Worm (Caenorhabditis elegans) whole organism, L3 larva: ENCODE results near the gene M02B1.3.

Experiments
- R02D3.7 ChIP-seq: fragments of 150-350 bp; optimal IDR thresholded peaks from 2 replicates; lab custom pipeline; 2014; ENCODE audit warnings: missing biosample characterization, missing genetic modification characterization
- ZK546.5 ChIP-seq: sonication (generic microtip); optimal IDR thresholded peaks from 2 replicates; lab custom pipeline; 2017; ENCODE audit warnings: missing biosample characterization, missing genetic modification characterization
- aly-2 ChIP-seq: fragments of 150-350 bp; optimal IDR thresholded peaks from 2 replicates; lab custom pipeline; 2014; ENCODE audit warnings: missing biosample characterization, missing genetic modification characterization
- ama-1 ChIP-seq: fragments of 150-350 bp; optimal IDR thresholded peaks from 2 replicates; lab custom pipeline; 2018
- ceh-16 ChIP-seq: sonication (generic microtip); optimal IDR thresholded peaks from 2 replicates; lab custom pipeline; 2017; ENCODE audit warnings: missing biosample characterization, missing genetic modification characterization
- ceh-28 ChIP-seq: fragments of 150-350 bp; optimal IDR thresholded peaks from 2 replicates; lab custom pipeline; 2014; ENCODE audit warnings: missing biosample characterization, missing genetic modification reagents, missing genetic modification characterization
- ceh-82 ChIP-seq: fragments of 150-350 bp; optimal IDR thresholded peaks from 2 replicates; lab custom pipeline; 2014; ENCODE audit warnings: missing biosample characterization, missing genetic modification characterization
- ceh-9 ChIP-seq: sonication (generic microtip); optimal IDR thresholded peaks from 2 replicates; lab custom pipeline; 2018; ENCODE audit warnings: missing biosample characterization, missing genetic modification characterization
- egl-5 ChIP-seq: fragments of 150-350 bp; optimal IDR thresholded peaks from 2 replicates; lab custom pipeline; 2017; ENCODE audit warnings: missing biosample characterization, missing genetic modification reagents, missing genetic modification characterization, inconsistent platforms
- elt-2 ChIP-seq: sonication (generic microtip); optimal IDR thresholded peaks from 2 replicates; lab custom pipeline; 2016; ENCODE audit warnings: missing genetic modification reagents, mild to moderate bottlenecking, missing genetic modification characterization, missing compliant biosample characterization
- elt-3 ChIP-seq, 3 experiments: fragments of 150-350 bp in 1 of 3; sonication (generic microtip) in 2 of 3; optimal IDR thresholded peaks; 2 replicates in 2 of 3; 4 replicates in 1 of 3; lab custom pipeline; 2014 to 2017; ENCODE audit warnings: missing biosample characterization in 3 of 3, missing genetic modification characterization in 3 of 3
- eor-1 ChIP-seq, 2 experiments: fragments of 150-350 bp; optimal IDR thresholded peaks; 2 replicates each; lab custom pipeline; 2014 to 2018; ENCODE audit warnings: missing biosample characterization in 2 of 2, missing genetic modification characterization in 2 of 2
- fkh-2 ChIP-seq: fragments of 150-350 bp; optimal IDR thresholded peaks from 2 replicates; lab custom pipeline; 2014; ENCODE audit warnings: missing biosample characterization, missing genetic modification reagents, missing genetic modification characterization
- fos-1 ChIP-seq: fragments of 150-350 bp; optimal IDR thresholded peaks from 2 replicates; lab custom pipeline; 2014; ENCODE audit warnings: missing biosample characterization, missing genetic modification characterization
- hmg-11 ChIP-seq: sonication (generic microtip); optimal IDR thresholded peaks from 2 replicates; lab custom pipeline; 2016; ENCODE audit warnings: missing genetic modification characterization, missing compliant biosample characterization
- lin-39 ChIP-seq: fragments of 150-350 bp; optimal IDR thresholded peaks from 2 replicates; lab custom pipeline; 2018; ENCODE audit warnings: missing biosample characterization, missing genetic modification reagents, missing genetic modification characterization
- lsy-12 ChIP-seq: sonication (generic microtip); optimal IDR thresholded peaks from 2 replicates; lab custom pipeline; 2016; ENCODE audit warnings: mild to moderate bottlenecking, missing genetic modification characterization, missing compliant biosample characterization
- mdl-1 ChIP-seq: fragments of 150-350 bp; optimal IDR thresholded peaks from 2 replicates; lab custom pipeline; 2014; ENCODE audit warnings: missing biosample characterization, missing genetic modification characterization
- mml-1 ChIP-seq: fragments of 150-350 bp; sonication (generic microtip); optimal IDR thresholded peaks from 3 replicates; lab custom pipeline; 2014; ENCODE audit warnings: missing biosample characterization, missing genetic modification characterization
- nfya-1 ChIP-seq: sonication (generic microtip); optimal IDR thresholded peaks from 2 replicates; lab custom pipeline; 2017; ENCODE audit warnings: missing genetic modification characterization, mild to moderate bottlenecking, missing compliant biosample characterization, antibody characterized with exemption, moderate library complexity; ENCODE audit not compliant: insufficient read depth
- nhr-11 ChIP-seq: fragments of 150-350 bp; optimal IDR thresholded peaks from 2 replicates; lab custom pipeline; 2014; ENCODE audit warnings: missing biosample characterization, missing genetic modification characterization
- nhr-12 ChIP-seq: fragments of 150-350 bp; optimal IDR thresholded peaks from 2 replicates; lab custom pipeline; 2014; ENCODE audit warnings: missing biosample characterization, missing genetic modification characterization
- nhr-23 ChIP-seq: fragments of 150-350 bp; optimal IDR thresholded peaks from 2 replicates; lab custom pipeline; 2014; ENCODE audit warnings: missing biosample characterization, missing genetic modification reagents, missing genetic modification characterization
- nhr-25 ChIP-seq: sonication (generic microtip); optimal IDR thresholded peaks from 2 replicates; lab custom pipeline; 2017; ENCODE audit warnings: missing biosample characterization, missing genetic modification characterization
- nhr-28 ChIP-seq: fragments of 150-350 bp; optimal IDR thresholded peaks from 2 replicates; lab custom pipeline; 2014; ENCODE audit warnings: missing biosample characterization, missing genetic modification characterization
- nhr-43 ChIP-seq: sonication (generic microtip); optimal IDR thresholded peaks from 2 replicates; lab custom pipeline; 2016; ENCODE audit warnings: mild to moderate bottlenecking, missing genetic modification characterization, missing compliant biosample characterization; ENCODE audit not compliant: poor library complexity, severe bottlenecking
- nhr-67 ChIP-seq: fragments of 150-350 bp; optimal IDR thresholded peaks from 2 replicates; lab custom pipeline; 2014; ENCODE audit warnings: missing biosample characterization, missing genetic modification characterization
- nhr-76 ChIP-seq: fragments of 150-350 bp; sonication (generic microtip); optimal IDR thresholded peaks from 5 replicates; lab custom pipeline; 2014; ENCODE audit warnings: missing biosample characterization, missing genetic modification characterization
- pha-4 ChIP-seq: fragments of 150-350 bp; optimal IDR thresholded peaks from 2 replicates; lab custom pipeline; 2014; ENCODE audit warnings: missing biosample characterization, missing genetic modification reagents, missing genetic modification characterization
- pqm-1 ChIP-seq: fragments of 150-350 bp; optimal IDR thresholded peaks from 2 replicates; lab custom pipeline; 2017; ENCODE audit warnings: missing biosample characterization, missing genetic modification characterization, inconsistent platforms
- sea-2 ChIP-seq: fragments of 150-350 bp; sonication (generic microtip); optimal IDR thresholded peaks from 4 replicates; lab custom pipeline; 2014; ENCODE audit warnings: missing biosample characterization, missing genetic modification reagents, missing genetic modification characterization
- skn-1 ChIP-seq: fragments of 150-350 bp; optimal IDR thresholded peaks from 2 replicates; lab custom pipeline; 2014; ENCODE audit warnings: missing biosample characterization, missing genetic modification characterization
- snpc-4 ChIP-seq: fragments of 150-350 bp; optimal IDR thresholded peaks from 2 replicates; lab custom pipeline; 2014; ENCODE audit warnings: missing biosample characterization, missing genetic modification characterization
- ztf-11 ChIP-seq: fragments of 150-350 bp; optimal IDR thresholded peaks from 2 replicates; lab custom pipeline; 2014; ENCODE audit warnings: missing biosample characterization, missing genetic modification characterization
- ztf-4 ChIP-seq: fragments of 150-350 bp; optimal IDR thresholded peaks from 2 replicates; lab custom pipeline; 2014; ENCODE audit warnings: missing biosample characterization, missing genetic modification characterization

The M02B1.3 gene

ce11 chrIV:12836208-12836607, at the start of gene M02B1.3:
Gene M02B1.3, plus strand, starts transcription at chrIV:12836508.
- peak; percentile 31 for TF ChIP-seq nfya-1 (tag; lab: Kevin White, UChicago)
- TF ChIP-seq ceh-82 (tag; lab: Kevin White, UChicago): no peak
- peak; percentile 7 for TF ChIP-seq lin-39 (tag; lab: Kevin White, UChicago)

- TF ChIP-seq elt-2 (tag; lab: Kevin White, UChicago): peak; percentile 10
These were observed 49.3 kb upstream of the M02B1.3 start for ce11 chrIV:12786996-12787395.

- no peak for TF ChIP-seq R02D3.7 (tag; lab: Kevin White, UChicago)
- TF ChIP-seq nhr-11 (tag; lab: Kevin White, UChicago): no peak
- no peak for TF ChIP-seq ama-1
- TF ChIP-seq fkh-2 (tag; lab: Kevin White, UChicago): no peak
- TF ChIP-seq, all 47 proteins: peak for 0
These were observed 47.2 kb upstream of the M02B1.3 start, which contains the start of gene F07C6.3 for ce11 chrIV:12789088-12789487. Gene F07C6.3, plus strand, starts transcription at chrIV:12789235.

- no peak for TF ChIP-seq ceh-16 (tag; lab: Kevin White, UChicago)
- no peak for TF ChIP-seq elt-3 (tag; optimal IDR thresholded peaks at IDR 0.05; lab: Kevin White, UChicago)
- TF ChIP-seq nhr-23 (tag; lab: Kevin White, UChicago): no peak
- no peak for TF ChIP-seq ceh-28 (tag; lab: Kevin White, UChicago)
- TF ChIP-seq ama-1: no peak
- no peak for TF ChIP-seq snpc-4 (tag; lab: Kevin White, UChicago)
- TF ChIP-seq nhr-25 (tag; lab: Kevin White, UChicago): no peak
- TF ChIP-seq nhr-12 (tag; lab: Kevin White, UChicago): no peak
- TF ChIP-seq, all 47 proteins: peak for 0
These were observed 45.4 kb upstream of the M02B1.3 start, which contains the start of gene F07C6.2 for ce11 chrIV:12790871-12791270. Gene F07C6.2, plus strand, starts transcription at chrIV:12791171.

ce11 chrIV:12792494-12792893, 43.8 kb upstream of the M02B1.3 start, which contains the start of gene F07C6.6:
Gene F07C6.6, plus strand, starts transcription at chrIV:12792794.
- TF ChIP-seq aly-2 (tag; lab: Kevin White, UChicago): no peak
- no peak for TF ChIP-seq ztf-11 (tag; lab: Kevin White, UChicago)
- no peak for TF ChIP-seq ceh-16 (tag; lab: Kevin White, UChicago)
- no peak for TF ChIP-seq snpc-4 (tag; lab: Kevin White, UChicago)
- no peak for TF ChIP-seq ceh-28 (tag; lab: Kevin White, UChicago)
- no peak for TF ChIP-seq lsy-12 (tag; lab: Kevin White, UChicago)
- TF ChIP-seq egl-5 (tag; lab: Kevin White, UChicago): no peak
- no peak for TF ChIP-seq pha-4 (tag; lab: Kevin White, UChicago)
- TF ChIP-seq ZK546.5 (tag; lab: Kevin White, UChicago): no peak
- no peak for TF ChIP-seq eor-1 (tag; optimal IDR thresholded peaks at IDR 0.05; lab: Kevin White, UChicago)
- TF ChIP-seq skn-1 (tag; lab: Kevin White, UChicago): no peak
- no peak for TF ChIP-seq nhr-76 (tag; lab: Kevin White, UChicago)
- no peak for TF ChIP-seq mml-1 (tag; lab: Kevin White, UChicago)
- no peak for TF ChIP-seq nhr-28 (tag; lab: Kevin White, UChicago)
- no peak for TF ChIP-seq sea-2 (GFP tag; lab: Kevin White, UChicago)
- no peak for TF ChIP-seq hmg-11 (tag; lab: Kevin White, UChicago)
- TF ChIP-seq fos-1 (tag; lab: Kevin White, UChicago): no peak
- no peak for TF ChIP-seq ceh-9 (tag; lab: Kevin White, UChicago)
- no peak for TF ChIP-seq mdl-1 (tag; lab: Kevin White, UChicago)
- no peak for TF ChIP-seq nhr-43 (tag; lab: Kevin White, UChicago)

ce11 chrIV:12793621-12794020, 42.7 kb upstream of the M02B1.3 start, which contains the start of gene pin-2:
Gene pin-2, plus strand, starts transcription at chrIV:12793847.
- TF ChIP-seq nhr-67 (tag; lab: Kevin White, UChicago) (no peak), ztf-4 (no peak), hmg-11 (tag; lab: Kevin White, UChicago) (no peak), pqm-1 (peak; percentile 37), elt-2 (tag; lab: Kevin White, UChicago) (peak; percentile 49)
- TF ChIP-seq, all 47 proteins: peak for 2
